Worm (Caenorhabditis elegans) whole organism, L2 larva: ENCODE data around the gene R160.10.

Source experiments
- ZK546.5 ChIP-seq: sonication (generic microtip); optimal IDR thresholded peaks from 2 replicates; lab custom pipeline; 2017; ENCODE audit warnings: missing biosample characterization, missing genetic modification characterization
- dmd-4 ChIP-seq: sonication (generic microtip); optimal IDR thresholded peaks from 2 replicates; lab custom pipeline; 2017; ENCODE audit warnings: missing biosample characterization, missing genetic modification characterization
- lin-11 ChIP-seq: fragments of 150-350 bp; sonication (generic microtip); optimal IDR thresholded peaks from 2 replicates; lab custom pipeline; 2014; ENCODE audit warnings: missing biosample characterization, missing genetic modification characterization, inconsistent platforms, mixed read lengths
- lin-39 ChIP-seq: fragments of 150-350 bp; optimal IDR thresholded peaks from 2 replicates; lab custom pipeline; 2014; ENCODE audit warnings: missing biosample characterization, missing genetic modification reagents, missing genetic modification characterization
- nhr-129 ChIP-seq: fragments of 150-350 bp; optimal IDR thresholded peaks from 2 replicates; lab custom pipeline; 2014; ENCODE audit warnings: missing biosample characterization, missing genetic modification characterization
- nhr-237 ChIP-seq: fragments of 150-350 bp; optimal IDR thresholded peaks from 2 replicates; lab custom pipeline; 2014; ENCODE audit warnings: missing biosample characterization, missing genetic modification characterization

DNA sequence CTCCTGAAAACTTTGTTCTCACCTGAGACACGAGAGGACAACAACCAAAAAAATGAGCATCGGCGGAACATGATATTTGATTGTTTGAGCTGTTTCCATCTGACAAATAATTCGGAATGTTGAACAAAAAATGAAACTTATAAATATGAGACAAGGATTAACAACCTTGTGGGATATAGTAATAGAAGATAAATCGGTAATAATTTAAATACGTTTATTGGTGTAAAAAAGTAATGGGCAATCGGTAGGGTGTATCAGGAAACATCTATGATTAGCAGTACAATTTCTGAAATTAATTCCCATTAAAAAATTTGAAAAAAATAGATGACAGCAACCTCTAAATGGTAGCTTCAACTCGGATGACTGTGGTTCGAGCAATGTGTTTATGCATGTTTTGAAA, at the start of gene R160.10:
- TF ChIP-seq dmd-4 (tag; lab: Kevin White, UChicago) (no peak), lin-39 (tag; lab: Kevin White, UChicago) (no peak), lin-11 (tag; lab: Kevin White, UChicago) (no peak), nhr-237 (tag; lab: Kevin White, UChicago) (no peak), nhr-129 (tag; lab: Kevin White, UChicago) (no peak), ZK546.5 (no peak)
